Fruit fly (Drosophila melanogaster): Measurements from ENCODE around the gene Naa60.

The Naa60 gene

DNA sequence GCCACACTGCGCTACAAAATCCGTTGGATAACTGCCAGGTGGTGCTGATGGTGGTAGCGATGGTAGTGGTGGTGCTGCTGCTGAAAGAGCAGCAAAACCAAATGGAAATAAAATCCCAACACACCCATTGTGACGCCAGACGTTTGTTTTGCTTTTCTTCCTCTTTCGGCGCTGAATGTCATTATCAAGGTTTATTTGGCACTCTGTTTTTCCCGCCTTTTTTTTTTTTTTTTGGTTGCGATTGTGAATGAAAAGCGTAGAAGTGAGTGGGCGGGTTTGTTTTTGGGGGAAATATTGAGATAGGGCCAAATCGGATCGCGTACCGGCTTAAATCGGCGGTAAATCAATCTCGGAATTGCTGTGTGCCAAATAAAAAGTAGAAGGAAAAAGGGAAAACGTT lies 49.4 kb upstream of the Naa60 start:
- TF ChIP-seq sr (GFP tag; IDR thresholded peaks at IDR 0.05) (peak; percentile 56; the same call in 1 of the 3 replicates), lab (GFP tag; optimal IDR thresholded peaks at IDR 0.05) (no peak), ERR (GFP tag; optimal IDR thresholded peaks at IDR 0.05) (no peak), stwl (tag; optimal IDR thresholded peaks at IDR 0.05) (no peak), ftz-f1 (GFP tag; optimal IDR thresholded peaks at IDR 0.05) (peak; percentile 4), Six4 (GFP tag; optimal IDR thresholded peaks at IDR 0.05) (no peak), CG17385 (GFP tag; optimal IDR thresholded peaks at IDR 0.05) (peak; percentile 37), Drgx (GFP tag; IDR thresholded peaks at IDR 0.05) (0 out of 2 replicates have a peak, but pooled peaks have one; percentile 9), shn (GFP tag; optimal IDR thresholded peaks at IDR 0.05) (no peak), Gug (GFP tag; IDR thresholded peaks at IDR 0.05) (no peak)

dm6 chr3L:9678007-9678497 lies 48.6 kb upstream of the Naa60 start:
- TF ChIP-seq sd (tag; optimal IDR thresholded peaks at IDR 0.05) (peak; percentile 20), CG33557 (GFP tag; optimal IDR thresholded peaks at IDR 0.05) (peak; percentile 22), CG13123 (GFP tag; optimal IDR thresholded peaks at IDR 0.05) (peak; percentile 18), schlank (tag; optimal IDR thresholded peaks at IDR 0.05) (no peak), gsb (GFP tag; IDR thresholded peaks at IDR 0.05) (no peak), CG6272 (GFP tag; IDR thresholded peaks at IDR 0.05) (no peak), nau (GFP tag; optimal IDR thresholded peaks at IDR 0.05) (no peak), sqz (GFP tag; optimal IDR thresholded peaks at IDR 0.05) (peak; percentile 13), tx (GFP tag; optimal IDR thresholded peaks at IDR 0.05) (no peak), CG10654 (GFP tag; optimal IDR thresholded peaks at IDR 0.05) (no peak), CG18619 (GFP tag; optimal IDR thresholded peaks at IDR 0.05) (no peak), Ada2b (GFP tag; IDR thresholded peaks at IDR 0.05) (peak; percentile 3; the same call in 1 of the 2 replicates), CG3407 (GFP tag; optimal IDR thresholded peaks at IDR 0.05) (peak; percentile 0), Pdp1 (GFP tag; optimal IDR thresholded peaks at IDR 0.05) (peak in 1 of 2 experiments; percentile 37), CG18262 (tag; optimal IDR thresholded peaks at IDR 0.05) (peak; percentile 35), knrl (GFP tag; IDR thresholded peaks at IDR 0.05; ENCODE audit: partially characterized antibody) (0 out of 3 replicates have a peak, but pooled peaks have one; percentile 20), Med (GFP tag) (peak; percentile 63), sens (GFP tag) (peak; percentile 86), CG30403 (GFP tag; optimal IDR thresholded peaks at IDR 0.05) (no peak), chn (GFP tag; optimal IDR thresholded peaks at IDR 0.05) (no peak), CG17361 (GFP tag; IDR thresholded peaks at IDR 0.05) (0 out of 3 replicates have a peak, but pooled peaks have one; percentile 35), Hr51 (GFP tag; optimal IDR thresholded peaks at IDR 0.05) (no peak), bbx (GFP tag; IDR thresholded peaks at IDR 0.05; ENCODE audit: partially characterized antibody) (no peak), lola (GFP tag; optimal IDR thresholded peaks at IDR 0.05) (peak in 1 of 3 experiments; percentile 24), gro (GFP tag; optimal IDR thresholded peaks at IDR 0.05) (peak; percentile 14), fd64A (GFP tag; optimal IDR thresholded peaks at IDR 0.05) (peak; percentile 42), croc (GFP tag; conservative IDR thresholded peaks at IDR 0.05) (no peak; the same call in 2 of the 3 replicates), abd-A (tag; optimal IDR thresholded peaks at IDR 0.05) (no peak), CG7839 (tag; optimal IDR thresholded peaks at IDR 0.05) (peak; percentile 13), Antp (GFP tag; optimal IDR thresholded peaks at IDR 0.05) (peak; percentile 3), zen (tag; optimal IDR thresholded peaks at IDR 0.05) (peak; percentile 4), CG9932 (GFP tag; IDR thresholded peaks at IDR 0.05) (no peak), CG8089 (GFP tag; optimal IDR thresholded peaks at IDR 0.05) (peak; percentile 3), CG15479 (GFP tag; optimal IDR thresholded peaks at IDR 0.05) (peak; percentile 92), CG12769 (tag; optimal IDR thresholded peaks at IDR 0.05) (no peak), eve (GFP tag; optimal IDR thresholded peaks at IDR 0.05) (peak in 1 of 2 experiments; percentile 54), Dll (GFP tag; IDR thresholded peaks at IDR 0.05; ENCODE audit: partially characterized antibody) (0 out of 4 replicates have a peak, but pooled peaks have one; percentile 10), CG14050 (GFP tag; IDR thresholded peaks at IDR 0.05) (no peak), CG2712 (tag; optimal IDR thresholded peaks at IDR 0.05) (peak; percentile 28)
